Fruit fly (Drosophila melanogaster) whole organism, pupa: ENCODE data around the gene PIG-H.
A peak's percentile ranks its signal among the peaks of the same experiment; 100 is the strongest.

Experiments
- CG10348 ChIP-seq: fragments of 200-800 bp; sonication (Bioruptor generic); IDR thresholded peaks from 2 replicates; pipeline ENCODE4 v1.3.6; 2022; ENCODE audit warnings: missing biosample characterization, missing genetic modification characterization
- CG14655 ChIP-seq: fragments of 200-800 bp; sonication (Bioruptor generic); optimal IDR thresholded peaks from 3 replicates; lab custom pipeline; 2017; ENCODE audit warnings: mild to moderate bottlenecking, missing biosample characterization, missing genetic modification reagents, missing genetic modification characterization
- CG4496 ChIP-seq: fragments of 200-800 bp; sonication (Bioruptor generic); IDR thresholded peaks from 3 replicates; pipeline ENCODE4 v1.3.6; 2022; ENCODE audit warnings: missing biosample characterization, missing genetic modification characterization
- CG8159 ChIP-seq: fragments of 200-800 bp; sonication (Bioruptor generic); optimal IDR thresholded peaks from 3 replicates; lab custom pipeline; 2018; ENCODE audit warnings: missing biosample characterization, mild to moderate bottlenecking, missing genetic modification characterization, moderate library complexity
- CG8301 ChIP-seq: fragments of 200-800 bp; sonication (Bioruptor generic); optimal IDR thresholded peaks from 2 replicates; lab custom pipeline; 2018; ENCODE audit warnings: missing biosample characterization, mild to moderate bottlenecking, missing genetic modification characterization
- CG9948 ChIP-seq: fragments of 200-800 bp; sonication (Bioruptor generic); optimal IDR thresholded peaks from 2 replicates; lab custom pipeline; 2018; ENCODE audit warnings: missing biosample characterization, mild to moderate bottlenecking, missing genetic modification characterization, moderate library complexity
- D1 ChIP-seq: fragments of 200-800 bp; sonication (Bioruptor generic); optimal IDR thresholded peaks from 2 replicates; lab custom pipeline; 2018; ENCODE audit warnings: missing biosample characterization, mild to moderate bottlenecking, missing genetic modification characterization, moderate library complexity
- Pif1B ChIP-seq: fragments of 200-800 bp; sonication (Bioruptor generic); optimal IDR thresholded peaks from 3 replicates; lab custom pipeline; 2016; ENCODE audit warnings: missing biosample characterization, missing genetic modification characterization

DNA sequence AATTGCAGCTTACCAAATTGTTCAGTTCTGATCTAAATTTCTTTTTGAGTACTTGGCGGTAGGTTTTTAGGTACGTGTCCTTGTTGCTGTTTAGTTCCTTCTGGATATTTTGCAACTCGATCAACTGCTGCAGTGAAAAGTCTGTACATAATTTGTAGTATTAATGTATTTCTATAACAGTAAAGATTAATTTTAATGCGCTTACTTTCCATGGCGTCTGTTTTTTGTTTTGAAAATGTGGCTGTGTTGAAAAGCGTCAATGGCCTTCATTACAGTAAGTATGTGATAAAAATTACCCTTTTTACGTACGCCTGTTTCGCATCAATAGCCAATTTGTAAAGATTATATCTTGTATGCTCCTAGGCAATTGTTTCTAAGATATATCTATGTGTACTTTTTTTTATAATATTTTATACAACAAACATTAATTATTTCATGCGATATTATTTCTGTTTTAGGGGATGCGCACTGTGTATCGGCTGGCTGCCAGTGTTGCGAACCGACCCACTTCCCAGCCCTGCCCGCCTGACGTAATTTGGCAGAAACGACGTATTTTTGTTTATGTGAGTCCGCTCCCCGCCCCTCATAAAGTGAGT is 1.5 kb downstream of the PIG-H start, which contains the start of the genes Kmn2 and CG2698:
- peak; percentile 94 for TF ChIP-seq CG14655 (GFP tag; lab: Kevin White, UChicago)
- peak; percentile 94 for TF ChIP-seq Pif1B (GFP tag; lab: Kevin White, UChicago)
- TF ChIP-seq CG8301, result peak; percentile 94
- peak; percentile 93 for TF ChIP-seq CG9948 (tag; lab: Kevin White, UChicago)
- peak; percentile 99 for TF ChIP-seq CG4496
- peak; percentile 80 for TF ChIP-seq D1 (tag; lab: Kevin White, UChicago)
- TF ChIP-seq CG8159, result peak; percentile 96
- TF ChIP-seq CG10348 (GFP tag; lab: Robert Waterston, UW), result peak; percentile 93
